Fruit fly (Drosophila melanogaster): ENCODE data around the gene CG33340.

Gene CG33340

dm6 chr3R:24364880-24365604 lies 2.1 kb downstream of the CG33340 start, which contains the start of the genes CG17784 and CG13613:
Gene CG17784, minus strand, starts transcription at chr3R:24364980.
Gene CG13613, plus strand, starts transcription at chr3R:24365554.
- TF ChIP-seq CTCF (optimal IDR thresholded peaks at IDR 0.05) (no peak), CG8478 (optimal IDR thresholded peaks at IDR 0.05) (no peak)

- no peak for TF ChIP-seq CG8478 (optimal IDR thresholded peaks at IDR 0.05)
- TF ChIP-seq CTCF (optimal IDR thresholded peaks at IDR 0.05): no peak
Measured at dm6 chr3R:24367120-24367519, 4.2 kb downstream of the CG33340 start, which contains the start of gene CG42811. Gene CG42811, minus strand, starts transcription at chr3R:24367220.

dm6 chr3R:24368064-24368463 lies 5.1 kb downstream of the CG33340 start, which contains the start of the genes CG42812 and CG33341:
Gene CG42812, minus strand, starts transcription at chr3R:24368164.
Gene CG33341, plus strand, starts transcription at chr3R:24368358.
- TF ChIP-seq CTCF (optimal IDR thresholded peaks at IDR 0.05) (no peak), CG8478 (optimal IDR thresholded peaks at IDR 0.05) (no peak)

dm6 chr3R:24369268-24369667 lies 6.3 kb downstream of the CG33340 start, which contains the start of gene CG13614:
Gene CG13614, plus strand, starts transcription at chr3R:24369568.
- no peak for TF ChIP-seq CG8478 (optimal IDR thresholded peaks at IDR 0.05)
- TF ChIP-seq CTCF (optimal IDR thresholded peaks at IDR 0.05): no peak

- TF ChIP-seq CTCF (optimal IDR thresholded peaks at IDR 0.05) (no peak), CG8478 (optimal IDR thresholded peaks at IDR 0.05) (no peak)
Measured at dm6 chr3R:24372662-24373061, 9.7 kb downstream of the CG33340 start, which contains the start of gene CG17782. Gene CG17782, minus strand, starts transcription at chr3R:24372762.

dm6 chr3R:24375561-24375960 lies 12.6 kb downstream of the CG33340 start, which contains the start of gene CG17781:
Gene CG17781, minus strand, starts transcription at chr3R:24375661.
- no peak for TF ChIP-seq CG8478 (optimal IDR thresholded peaks at IDR 0.05)
- no peak for TF ChIP-seq CTCF (optimal IDR thresholded peaks at IDR 0.05)

dm6 chr3R:24376565-24376964 lies 13.6 kb downstream of the CG33340 start, which contains the start of gene CG33342:
Gene CG33342, plus strand, starts transcription at chr3R:24376865.
- TF ChIP-seq CTCF (optimal IDR thresholded peaks at IDR 0.05) (no peak), CG8478 (optimal IDR thresholded peaks at IDR 0.05) (no peak)

dm6 chr3R:24384952-24385351 lies 22.0 kb downstream of the CG33340 start, which contains the start of gene CG17780:
Gene CG17780, minus strand, starts transcription at chr3R:24385052.
- TF ChIP-seq CTCF (optimal IDR thresholded peaks at IDR 0.05): no peak
- TF ChIP-seq CG8478 (optimal IDR thresholded peaks at IDR 0.05): no peak

- TF ChIP-seq CTCF (optimal IDR thresholded peaks at IDR 0.05): peak; percentile 68 to 71
- no peak for TF ChIP-seq CG8478 (optimal IDR thresholded peaks at IDR 0.05)
Measured at dm6 chr3R:24386434-24386833, 23.5 kb downstream of the CG33340 start.

- TF ChIP-seq CG8478 (optimal IDR thresholded peaks at IDR 0.05): no peak
- no peak for TF ChIP-seq CTCF (optimal IDR thresholded peaks at IDR 0.05)
Measured at dm6 chr3R:24390239-24390638, 27.3 kb downstream of the CG33340 start, which contains the start of the genes CG5768 and CG13615. Gene CG5768, minus strand, starts transcription at chr3R:24390339. Gene CG13615, plus strand, starts transcription at chr3R:24390518.

dm6 chr3R:24392207-24392939 lies 29.4 kb downstream of the CG33340 start, which contains the start of gene CG13616:
Gene CG13616, plus strand, starts transcription at chr3R:24392889.
- no peak for TF ChIP-seq CG8478 (optimal IDR thresholded peaks at IDR 0.05)
